Fruit fly (Drosophila melanogaster): ENCODE results near the gene Ipk2.

Gene Ipk2

DNA sequence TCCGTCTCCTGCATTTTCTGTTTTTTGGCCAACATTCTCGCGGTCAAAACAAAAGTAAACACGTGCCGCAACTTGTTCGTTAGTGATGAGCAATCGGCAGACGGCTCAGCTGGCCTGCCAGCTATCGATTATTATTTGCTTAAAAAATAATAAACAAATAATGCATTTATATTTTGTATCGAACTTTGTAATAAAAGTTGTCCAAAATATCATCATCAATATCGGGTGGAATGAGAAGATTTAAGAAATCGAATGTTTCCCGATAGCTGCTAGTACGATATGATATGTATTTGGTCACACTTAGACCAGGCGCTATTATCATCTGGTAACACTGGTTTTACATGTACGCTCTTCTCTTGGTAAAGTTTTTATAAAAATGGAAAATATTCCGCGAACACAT, 6.0 kb downstream of the Ipk2 start, which contains the start of the genes Nle and Sf3b1 (continued):
- TF ChIP-seq Oli (tag; optimal IDR thresholded peaks at IDR 0.05) (no peak), tna (GFP tag; IDR thresholded peaks at IDR 0.05; ENCODE audit: partially characterized antibody) (peak; percentile 82), CG14710 (tag; optimal IDR thresholded peaks at IDR 0.05) (peak; percentile 87), Side (GFP tag; optimal IDR thresholded peaks at IDR 0.05) (peak; percentile 8), sna (GFP tag; IDR thresholded peaks at IDR 0.05; ENCODE audit: partially characterized antibody) (peak; percentile 97), Antp (GFP tag; optimal IDR thresholded peaks at IDR 0.05) (no peak), Eip74EF (GFP tag; optimal IDR thresholded peaks at IDR 0.05) (no peak), grn (GFP tag; optimal IDR thresholded peaks at IDR 0.05) (no peak), CG7786 (GFP tag; optimal IDR thresholded peaks at IDR 0.05) (peak; percentile 36), ERR (GFP tag; optimal IDR thresholded peaks at IDR 0.05) (no peak), CG8089 (GFP tag; optimal IDR thresholded peaks at IDR 0.05) (peak; percentile 5), shn (GFP tag; optimal IDR thresholded peaks at IDR 0.05) (peak; percentile 46), sob (GFP tag; IDR thresholded peaks at IDR 0.05) (0 out of 2 replicates have a peak, but pooled peaks have one; percentile 20), HLH54F (GFP tag; optimal IDR thresholded peaks at IDR 0.05) (peak; percentile 54), CG17912 (GFP tag; optimal IDR thresholded peaks at IDR 0.05) (peak; percentile 50), CG3847 (GFP tag; IDR thresholded peaks at IDR 0.05) (peak; percentile 78), HmgD (GFP tag; optimal IDR thresholded peaks at IDR 0.05) (no peak), CG10209 (GFP tag; optimal IDR thresholded peaks at IDR 0.05) (no peak), gt (GFP tag; IDR thresholded peaks at IDR 0.05) (no peak), CG34224 (GFP tag; IDR thresholded peaks at IDR 0.05; ENCODE audit: partially characterized antibody) (peak; percentile 96), CG18011 (GFP tag; optimal IDR thresholded peaks at IDR 0.05) (peak; percentile 53), CG8281 (tag; optimal IDR thresholded peaks at IDR 0.05) (no peak), prd (optimal IDR thresholded peaks at IDR 0.05) (no peak), prd (GFP tag; IDR thresholded peaks at IDR 0.05) (peak; percentile 56; the same call in 1 of the 3 replicates), Sin3A (optimal IDR thresholded peaks at IDR 0.05) (peak; percentile 81), lov (optimal IDR thresholded peaks at IDR 0.05) (no peak), lov (GFP tag; IDR thresholded peaks at IDR 0.05) (no peak), pnt (GFP tag; optimal IDR thresholded peaks at IDR 0.05) (peak; percentile 13), knrl (GFP tag; IDR thresholded peaks at IDR 0.05; ENCODE audit: partially characterized antibody) (peak; percentile 96), peb (GFP tag; IDR thresholded peaks at IDR 0.05) (0 out of 2 replicates have a peak, but pooled peaks have one; percentile 8), Mad (GFP tag; optimal IDR thresholded peaks at IDR 0.05) (no peak), Atf3 (GFP tag; optimal IDR thresholded peaks at IDR 0.05) (peak; percentile 12)

DNA sequence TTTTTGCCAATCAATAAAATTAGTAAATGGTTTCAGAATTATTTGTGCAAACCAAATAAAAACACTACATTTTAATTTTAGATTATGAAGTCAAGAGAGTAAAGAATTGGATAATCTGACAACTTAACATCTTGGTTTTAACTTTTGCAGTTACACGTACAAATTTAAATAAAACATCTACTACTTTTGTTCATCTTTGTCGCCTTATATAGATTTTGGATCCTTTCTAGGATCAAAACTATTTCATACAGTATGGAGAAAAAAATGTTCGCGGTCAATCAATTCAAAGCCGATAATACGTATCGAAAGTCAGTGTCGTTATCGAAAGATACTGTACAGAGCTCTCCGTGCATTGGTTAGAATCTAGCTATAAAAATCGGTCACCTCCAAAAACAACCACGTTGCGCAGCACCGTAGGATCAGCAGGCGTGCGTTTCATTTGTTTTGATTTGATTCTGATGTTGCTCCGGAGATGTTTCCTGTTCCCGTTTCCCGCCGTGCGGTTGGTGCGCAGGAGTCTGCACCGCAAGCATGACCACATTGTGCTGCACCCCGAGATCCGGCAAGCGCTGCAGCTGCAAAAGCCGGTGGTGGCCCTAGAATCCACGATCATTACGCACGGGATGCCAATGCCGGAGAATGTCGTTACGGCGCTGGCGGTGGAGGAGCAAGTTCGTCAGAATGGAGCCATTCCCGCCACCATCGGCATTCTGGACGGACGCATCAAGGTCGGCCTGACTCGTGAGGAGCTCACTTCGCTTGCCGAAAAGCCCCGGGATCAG, 10.1 kb downstream of the Ipk2 start, which contains the start of the genes uncNacbeta and CG2794:
Gene uncNacbeta (minus strand): TSS at position 51 of the 782 bp plus-strand sequence.
Gene CG2794 (plus strand): TSS at position 395 of the 782 bp plus-strand sequence.
- peak; percentile 38 for TF ChIP-seq CG10267 (tag; optimal IDR thresholded peaks at IDR 0.05)
- no peak for TF ChIP-seq CG6854 (GFP tag; optimal IDR thresholded peaks at IDR 0.05)
- TF ChIP-seq toy (GFP tag; IDR thresholded peaks at IDR 0.05): no peak
- peak; percentile 97 for TF ChIP-seq Dref (GFP tag; IDR thresholded peaks at IDR 0.05)
- TF ChIP-seq CG6254 (GFP tag; optimal IDR thresholded peaks at IDR 0.05): no peak
- no peak for TF ChIP-seq CG18764 (GFP tag; optimal IDR thresholded peaks at IDR 0.05)
- no peak for TF ChIP-seq btn (GFP tag; optimal IDR thresholded peaks at IDR 0.05)
- TF ChIP-seq ato (GFP tag; IDR thresholded peaks at IDR 0.05; ENCODE audit: partially characterized antibody): peak; percentile 85
- TF ChIP-seq CG18476 (GFP tag; optimal IDR thresholded peaks at IDR 0.05): no peak
- TF ChIP-seq CG16863 (GFP tag; optimal IDR thresholded peaks at IDR 0.05): no peak
- TF ChIP-seq Atf6 (GFP tag; IDR thresholded peaks at IDR 0.05): 0 out of 2 replicates have a peak, but pooled peaks have one; percentile 11
- TF ChIP-seq bigmax (GFP tag; optimal IDR thresholded peaks at IDR 0.05): peak; percentile 89
- peak; percentile 18 for TF ChIP-seq Nf-YC (tag; optimal IDR thresholded peaks at IDR 0.05)
- TF ChIP-seq stwl (tag; optimal IDR thresholded peaks at IDR 0.05): peak; percentile 21
- peak; percentile 10 for TF ChIP-seq CG9797 (GFP tag; optimal IDR thresholded peaks at IDR 0.05)
- peak; percentile 26; the same call in 1 of the 2 replicates for TF ChIP-seq CG2129 (GFP tag; IDR thresholded peaks at IDR 0.05; ENCODE audit: partially characterized antibody)
- TF ChIP-seq Hey (tag; optimal IDR thresholded peaks at IDR 0.05): no peak
- TF ChIP-seq slou (GFP tag; optimal IDR thresholded peaks at IDR 0.05): no peak
- TF ChIP-seq CG2712 (tag; optimal IDR thresholded peaks at IDR 0.05): no peak

Data from whole organism, embryonic.